Worm (Caenorhabditis elegans) whole organism, L3 larva: Measurements from ENCODE around the gene M163.7.

Source experiments
- tbx-2 ChIP-seq: sonication (generic microtip); optimal IDR thresholded peaks from 2 replicates; lab custom pipeline; 2016; ENCODE audit warnings: mild to moderate bottlenecking, missing genetic modification characterization, missing compliant biosample characterization
- unc-39 ChIP-seq: sonication (generic microtip); optimal IDR thresholded peaks from 4 replicates; lab custom pipeline; 2017; ENCODE audit warnings: missing biosample characterization, missing genetic modification characterization
- zag-1 ChIP-seq: fragments of 150-350 bp; optimal IDR thresholded peaks from 2 replicates; lab custom pipeline; 2014; ENCODE audit warnings: missing biosample characterization, missing genetic modification characterization

DNA sequence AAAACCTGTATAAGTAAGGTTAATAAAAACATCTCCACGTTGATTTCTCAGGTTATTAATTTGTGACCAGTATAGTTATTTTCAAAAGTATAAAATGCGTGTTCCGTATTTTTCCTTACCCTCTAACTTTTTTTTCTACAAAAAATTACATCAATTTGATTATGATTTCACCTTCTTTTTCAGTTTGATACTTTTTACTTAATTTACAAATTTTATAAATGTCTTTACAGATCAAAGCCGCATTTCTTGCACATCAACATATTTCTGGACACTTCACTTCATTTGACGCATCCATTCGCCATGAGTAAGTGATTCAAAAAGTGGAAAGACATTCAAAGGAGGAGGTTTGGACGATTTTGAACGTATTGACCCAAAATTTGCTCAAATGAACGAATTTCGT, 4.2 kb upstream of the M163.7 start, which contains the start of gene Y66C5A.2:
- no peak for TF ChIP-seq unc-39 (tag; lab: Kevin White, UChicago)
- no peak for TF ChIP-seq tbx-2 (tag; lab: Kevin White, UChicago)
- no peak for TF ChIP-seq zag-1 (tag; lab: Kevin White, UChicago)
